Fruit fly (Drosophila melanogaster): ENCODE data around the gene CG2604.
A peak's percentile ranks its signal among the peaks of the same experiment; 100 is the strongest.

Gene CG2604

dm6 chr3R:5256462-5257146 lies 33.4 kb upstream of the CG2604 start, which contains the start of the genes Enoph and Hph (continued):
- TF ChIP-seq dimm (GFP tag; IDR thresholded peaks at IDR 0.05) (no peak), Deaf1 (tag; optimal IDR thresholded peaks at IDR 0.05) (peak; percentile 22), PHDP (tag; optimal IDR thresholded peaks at IDR 0.05) (peak; percentile 58), CG6683 (GFP tag; optimal IDR thresholded peaks at IDR 0.05) (no peak), Taf1 (GFP tag; IDR thresholded peaks at IDR 0.05) (no peak), CG6654 (GFP tag; optimal IDR thresholded peaks at IDR 0.05) (peak; percentile 22), btn (GFP tag; optimal IDR thresholded peaks at IDR 0.05) (no peak), Ssrp (tag; optimal IDR thresholded peaks at IDR 0.05) (peak; percentile 41), wdn (GFP tag; IDR thresholded peaks at IDR 0.05) (peak; percentile 29; the same call in 1 of the 2 replicates), D19B (GFP tag; optimal IDR thresholded peaks at IDR 0.05) (peak; percentile 31), CG9932 (GFP tag; IDR thresholded peaks at IDR 0.05) (peak; percentile 82), Mes4 (GFP tag; optimal IDR thresholded peaks at IDR 0.05) (peak; percentile 15), caup (GFP tag; optimal IDR thresholded peaks at IDR 0.05; ENCODE audit: severe bottlenecking) (peak; percentile 48), CG17186 (GFP tag; optimal IDR thresholded peaks at IDR 0.05) (peak; percentile 13), Blimp-1 (GFP tag; optimal IDR thresholded peaks at IDR 0.05) (peak; percentile 45), H15 (GFP tag; IDR thresholded peaks at IDR 0.05) (no peak), CG30403 (GFP tag; optimal IDR thresholded peaks at IDR 0.05) (peak; percentile 77), jing (GFP tag; optimal IDR thresholded peaks at IDR 0.05) (no peak), Asciz (GFP tag; optimal IDR thresholded peaks at IDR 0.05) (no peak), CG10959 (GFP tag; IDR thresholded peaks at IDR 0.05) (no peak), Hr78 (GFP tag; optimal IDR thresholded peaks at IDR 0.05) (no peak), kah (GFP tag; optimal IDR thresholded peaks at IDR 0.05) (no peak), sc (optimal IDR thresholded peaks at IDR 0.05) (no peak), sc (GFP tag; optimal IDR thresholded peaks at IDR 0.05) (peak; percentile 14), Lim3 (GFP tag; IDR thresholded peaks at IDR 0.05) (no peak), ash1 (GFP tag; optimal IDR thresholded peaks at IDR 0.05) (no peak), disco-r (GFP tag; optimal IDR thresholded peaks at IDR 0.05) (no peak), ERR (GFP tag; optimal IDR thresholded peaks at IDR 0.05) (no peak), CG2129 (GFP tag; IDR thresholded peaks at IDR 0.05; ENCODE audit: partially characterized antibody) (peak; percentile 44), CG14710 (tag; optimal IDR thresholded peaks at IDR 0.05) (peak; percentile 72), tio (GFP tag; optimal IDR thresholded peaks at IDR 0.05) (peak; percentile 59), Spps (tag; optimal IDR thresholded peaks at IDR 0.05) (peak; percentile 7), CG1529 (GFP tag; optimal IDR thresholded peaks at IDR 0.05) (peak; percentile 1), corto (GFP tag; optimal IDR thresholded peaks at IDR 0.05) (peak; percentile 70), ssp (GFP tag; IDR thresholded peaks at IDR 0.05) (peak; percentile 86), zen2 (GFP tag; IDR thresholded peaks at IDR 0.05; ENCODE audit: partially characterized antibody) (peak; percentile 39; the same call in 1 of the 3 replicates), Atf3 (GFP tag; optimal IDR thresholded peaks at IDR 0.05) (peak; percentile 20), CG11398 (GFP tag; optimal IDR thresholded peaks at IDR 0.05) (no peak), CG3281 (GFP tag; optimal IDR thresholded peaks at IDR 0.05) (peak; percentile 61), CG2875 (GFP tag; optimal IDR thresholded peaks at IDR 0.05) (no peak), CG12299 (tag; optimal IDR thresholded peaks at IDR 0.05) (peak; percentile 30), CG17361 (GFP tag; IDR thresholded peaks at IDR 0.05) (peak; percentile 86), D19A (tag; optimal IDR thresholded peaks at IDR 0.05) (peak; percentile 88), gce (GFP tag; IDR thresholded peaks at IDR 0.05) (0 out of 3 replicates have a peak, but pooled peaks have one; percentile 41), nmo (GFP tag; optimal IDR thresholded peaks at IDR 0.05) (peak; percentile 82), Side (GFP tag; optimal IDR thresholded peaks at IDR 0.05) (peak; percentile 56), CG13123 (GFP tag; optimal IDR thresholded peaks at IDR 0.05) (no peak), Dip2 (GFP tag; IDR thresholded peaks at IDR 0.05) (no peak), CG9797 (GFP tag; optimal IDR thresholded peaks at IDR 0.05) (peak; percentile 35), slou (GFP tag; optimal IDR thresholded peaks at IDR 0.05) (peak; percentile 54)
